Worm (Caenorhabditis elegans) whole organism, early embryonic: ENCODE data around the gene lin-38.

Experiments used
- B0310.2 ChIP-seq: sonication (generic microtip); optimal IDR thresholded peaks from 2 replicates; lab custom pipeline; 2016; ENCODE audit warnings: mild to moderate bottlenecking, missing genetic modification characterization, missing compliant biosample characterization
- F13C5.2 ChIP-seq: sonication (generic microtip); optimal IDR thresholded peaks from 2 replicates; lab custom pipeline; 2017; ENCODE audit warnings: mild to moderate bottlenecking, missing genetic modification characterization, inconsistent platforms, missing compliant biosample characterization
- aly-1 ChIP-seq: sonication (generic microtip); optimal IDR thresholded peaks from 2 replicates; lab custom pipeline; 2016; ENCODE audit warnings: missing genetic modification characterization, missing compliant biosample characterization
- ama-1 ChIP-seq: fragments of 150-350 bp; optimal IDR thresholded peaks from 2 replicates; lab custom pipeline; 2014
- ceh-13 ChIP-seq: fragments of 200-800 bp; sonication (Bioruptor generic); optimal IDR thresholded peaks from 2 replicates; lab custom pipeline; 2018; ENCODE audit warnings: mild to moderate bottlenecking, missing genetic modification characterization, missing compliant biosample characterization
- ceh-36 ChIP-seq: sonication (generic microtip); optimal IDR thresholded peaks from 2 replicates; lab custom pipeline; 2016; ENCODE audit warnings: missing genetic modification characterization, inconsistent platforms, missing compliant biosample characterization
- ets-7 ChIP-seq: sonication (generic microtip); optimal IDR thresholded peaks from 2 replicates; lab custom pipeline; 2016; ENCODE audit warnings: missing genotype, missing genetic modification characterization, missing compliant biosample characterization
- flt-1 ChIP-seq: fragments of 200-800 bp; sonication (Bioruptor generic); IDR thresholded peaks from 2 replicates; pipeline ENCODE4 v1.3.6; 2022; ENCODE audit warnings: missing genetic modification characterization, missing compliant biosample characterization
- hmbx-1 ChIP-seq: sonication (generic microtip); optimal IDR thresholded peaks from 2 replicates; lab custom pipeline; 2016; ENCODE audit warnings: mild to moderate bottlenecking, missing genetic modification characterization, missing compliant biosample characterization
- hmg-4 ChIP-seq: fragments of 200-800 bp; sonication (Bioruptor generic); optimal IDR thresholded peaks from 2 replicates; lab custom pipeline; 2018; ENCODE audit warnings: mild to moderate bottlenecking, missing genetic modification characterization, missing compliant biosample characterization
- hnd-1 ChIP-seq: sonication (generic microtip); optimal IDR thresholded peaks from 2 replicates; lab custom pipeline; 2016; ENCODE audit warnings: missing genetic modification characterization, missing compliant biosample characterization
- pes-1 ChIP-seq: fragments of 200-800 bp; sonication (Bioruptor generic); IDR thresholded peaks from 2 replicates; pipeline ENCODE4 v1.3.6; 2022; ENCODE audit warnings: missing genetic modification reagents, missing genetic modification characterization, missing compliant biosample characterization
- scrt-1 ChIP-seq: fragments of 200-800 bp; sonication (Bioruptor generic); IDR thresholded peaks from 2 replicates; pipeline ENCODE4 v1.3.6; 2022; ENCODE audit warnings: missing genetic modification characterization, missing compliant biosample characterization
- sea-1 ChIP-seq: fragments of 200-800 bp; sonication (Bioruptor generic); conservative IDR thresholded peaks from 2 replicates; pipeline ENCODE4 v1.3.6; 2022; ENCODE audit warnings: missing genetic modification characterization, missing compliant biosample characterization
- tbx-11 ChIP-seq: fragments of 200-800 bp; sonication (Bioruptor generic); IDR thresholded peaks from 2 replicates; pipeline ENCODE4 v1.3.6; 2022; ENCODE audit warnings: missing genetic modification characterization, missing compliant biosample characterization
- tbx-37 ChIP-seq: fragments of 200-800 bp; sonication (Bioruptor generic); conservative IDR thresholded peaks from 2 replicates; pipeline ENCODE4 v1.3.6; 2022; ENCODE audit warnings: missing genetic modification reagents, missing genetic modification characterization, missing compliant biosample characterization
- tra-4 ChIP-seq: sonication (generic microtip); optimal IDR thresholded peaks from 2 replicates; lab custom pipeline; 2017; ENCODE audit warnings: missing genetic modification characterization, missing compliant biosample characterization

Gene lin-38

ce11 chrII:13575018-13575948 is at the start of gene lin-38, which contains the start of gene mrpl-37:
Gene lin-38 (plus strand): TSS chrII:13575925.
Gene mrpl-37 (minus strand): TSS chrII:13575068.
- TF ChIP-seq sea-1 (no peak), ama-1 (lab: Kevin White, UChicago) (no peak), hmg-4 (GFP tag; lab: Kevin White, UChicago) (peak; percentile 28), F13C5.2 (tag; lab: Kevin White, UChicago) (peak; percentile 48)

ce11 chrII:13529131-13529530 is 46.6 kb upstream of the lin-38 start:
- TF ChIP-seq ceh-13 (GFP tag; lab: Kevin White, UChicago): no peak
- no peak for TF ChIP-seq hmg-4 (GFP tag; lab: Kevin White, UChicago)
- TF ChIP-seq B0310.2 (tag; lab: Kevin White, UChicago): no peak
- TF ChIP-seq aly-1 (tag; lab: Kevin White, UChicago): no peak
- no peak for TF ChIP-seq hnd-1 (tag; lab: Kevin White, UChicago)
- no peak for TF ChIP-seq hmbx-1 (tag; lab: Kevin White, UChicago)
- TF ChIP-seq pes-1 (GFP tag; lab: Robert Waterston, UW): no peak
- TF ChIP-seq flt-1 (GFP tag; lab: Robert Waterston, UW): no peak
- TF ChIP-seq tbx-11 (GFP tag; lab: Robert Waterston, UW): no peak
- no peak for TF ChIP-seq tra-4
- no peak for TF ChIP-seq F13C5.2 (tag; lab: Kevin White, UChicago)
- no peak for TF ChIP-seq sea-1
- no peak for TF ChIP-seq tbx-37
- no peak for TF ChIP-seq ceh-36 (tag; lab: Kevin White, UChicago)
- no peak for TF ChIP-seq scrt-1

ce11 chrII:13530657-13531056 is 45.1 kb upstream of the lin-38 start:
- TF ChIP-seq hnd-1 (tag; lab: Kevin White, UChicago) (no peak), ceh-13 (GFP tag; lab: Kevin White, UChicago) (no peak)

- no peak for TF ChIP-seq ama-1 (lab: Kevin White, UChicago)
- TF ChIP-seq scrt-1: no peak
- no peak for TF ChIP-seq ceh-36 (tag; lab: Kevin White, UChicago)
- no peak for TF ChIP-seq tbx-11 (GFP tag; lab: Robert Waterston, UW)
- no peak for TF ChIP-seq aly-1 (tag; lab: Kevin White, UChicago)
- TF ChIP-seq sea-1: no peak
- TF ChIP-seq hmg-4 (GFP tag; lab: Kevin White, UChicago): no peak
Measured at ce11 chrII:13531118-13531517, 44.6 kb upstream of the lin-38 start, which contains the start of gene snx-14. Gene snx-14 (minus strand): TSS chrII:13531218.

- TF ChIP-seq hmg-4 (GFP tag; lab: Kevin White, UChicago): no peak
- TF ChIP-seq aly-1 (tag; lab: Kevin White, UChicago): no peak
- TF ChIP-seq pes-1 (GFP tag; lab: Robert Waterston, UW): no peak
- TF ChIP-seq tbx-37: no peak
- TF ChIP-seq hmbx-1 (tag; lab: Kevin White, UChicago): no peak
- TF ChIP-seq ceh-13 (GFP tag; lab: Kevin White, UChicago): no peak
- TF ChIP-seq hnd-1 (tag; lab: Kevin White, UChicago): no peak
- no peak for TF ChIP-seq scrt-1
- no peak for TF ChIP-seq tbx-11 (GFP tag; lab: Robert Waterston, UW)
- no peak for TF ChIP-seq F13C5.2 (tag; lab: Kevin White, UChicago)
- TF ChIP-seq ets-7 (tag; lab: Kevin White, UChicago): no peak
Measured at ce11 chrII:13540956-13541355, 34.8 kb upstream of the lin-38 start, which contains the start of the genes noa-1 and Y48E1B.17. Gene noa-1 (minus strand): TSS chrII:13541056. Gene Y48E1B.17 (minus strand): TSS chrII:13541084.

- no peak for TF ChIP-seq tbx-11 (GFP tag; lab: Robert Waterston, UW)
- no peak for TF ChIP-seq ets-7 (tag; lab: Kevin White, UChicago)
- TF ChIP-seq ama-1 (lab: Kevin White, UChicago): no peak
- TF ChIP-seq tra-4: no peak
- TF ChIP-seq hmbx-1 (tag; lab: Kevin White, UChicago): no peak
- no peak for TF ChIP-seq F13C5.2 (tag; lab: Kevin White, UChicago)
- TF ChIP-seq sea-1: no peak
- no peak for TF ChIP-seq flt-1 (GFP tag; lab: Robert Waterston, UW)
- no peak for TF ChIP-seq ceh-36 (tag; lab: Kevin White, UChicago)
- TF ChIP-seq hmg-4 (GFP tag; lab: Kevin White, UChicago): no peak
- TF ChIP-seq ceh-13 (GFP tag; lab: Kevin White, UChicago): no peak
- TF ChIP-seq aly-1 (tag; lab: Kevin White, UChicago): no peak
- TF ChIP-seq hnd-1 (tag; lab: Kevin White, UChicago): no peak
- TF ChIP-seq scrt-1: no peak
- TF ChIP-seq tbx-37: no peak
- no peak for TF ChIP-seq B0310.2 (tag; lab: Kevin White, UChicago)
- no peak for TF ChIP-seq pes-1 (GFP tag; lab: Robert Waterston, UW)
Measured at ce11 chrII:13542991-13543390, 32.7 kb upstream of the lin-38 start.

- no peak for TF ChIP-seq B0310.2 (tag; lab: Kevin White, UChicago)
- no peak for TF ChIP-seq tbx-11 (GFP tag; lab: Robert Waterston, UW)
- TF ChIP-seq hmbx-1 (tag; lab: Kevin White, UChicago): no peak
- no peak for TF ChIP-seq hmg-4 (GFP tag; lab: Kevin White, UChicago)
- TF ChIP-seq flt-1 (GFP tag; lab: Robert Waterston, UW): no peak
- TF ChIP-seq sea-1: no peak
- TF ChIP-seq scrt-1: no peak
- TF ChIP-seq ets-7 (tag; lab: Kevin White, UChicago): no peak
Measured at ce11 chrII:13547545-13547944, 28.2 kb upstream of the lin-38 start, which contains the start of gene ddl-2. Gene ddl-2 (minus strand): TSS chrII:13547645.
